Fruit fly (Drosophila melanogaster) ovary, adult (tissue): ENCODE results near the gene Or65b.

Source experiments
- CG17801 ChIP-seq: fragments of 200-800 bp; optimal IDR thresholded peaks from 2 replicates; lab custom pipeline; 2019; ENCODE audit warnings: missing biosample characterization, mild to moderate bottlenecking, missing genetic modification characterization, moderate library complexity; ENCODE audit not compliant: partially characterized antibody

Or65b gene

dm6 chr3L:6336248-6336858 lies 10.9 kb downstream of the Or65b start:
- TF ChIP-seq CG17801 (GFP tag; lab: Kevin White, UChicago) = no peak

dm6 chr3L:6338306-6338705 lies 12.9 kb downstream of the Or65b start:
- TF ChIP-seq CG17801 (GFP tag; lab: Kevin White, UChicago) = no peak

DNA sequence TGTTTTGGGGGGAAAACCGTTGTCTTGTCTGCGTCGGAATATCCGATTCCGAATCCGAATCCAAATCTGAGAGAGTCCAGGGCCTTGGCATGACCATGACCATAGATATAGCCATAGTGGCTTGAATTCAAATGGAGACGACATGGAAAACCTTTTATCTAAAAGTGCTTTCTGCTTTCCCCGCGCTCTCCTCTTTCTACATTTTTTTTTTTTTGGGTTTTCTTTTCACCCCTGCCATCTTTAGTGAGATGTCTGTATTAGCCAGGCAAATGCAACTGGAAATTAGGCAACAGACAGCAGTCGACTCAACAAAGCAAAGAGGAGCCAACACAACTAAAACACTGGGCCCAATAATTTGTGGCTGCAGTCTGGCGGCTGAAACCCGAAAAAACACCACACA lies 16.8 kb downstream of the Or65b start:
- TF ChIP-seq CG17801 (GFP tag; lab: Kevin White, UChicago) = no peak

DNA sequence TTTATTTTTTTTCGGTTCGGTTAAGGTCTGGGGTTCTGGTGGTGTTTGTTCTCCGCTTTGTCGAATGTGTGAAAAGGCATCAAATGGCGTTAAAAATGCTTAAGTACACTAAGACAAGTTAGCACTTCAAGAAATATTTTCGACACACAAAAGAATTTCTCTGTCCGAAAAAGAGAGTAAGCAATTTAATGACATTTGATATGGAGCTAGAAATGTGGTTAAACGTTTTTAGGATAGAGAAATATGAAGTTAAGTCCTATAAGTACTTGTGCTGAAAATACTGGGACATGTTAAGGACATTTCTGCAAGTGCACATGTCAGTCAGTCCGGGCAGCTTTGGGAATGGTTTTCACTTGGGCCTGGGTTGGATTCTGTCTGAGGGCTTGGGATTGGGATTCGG lies 18.8 kb downstream of the Or65b start:
- no peak for TF ChIP-seq CG17801 (GFP tag; lab: Kevin White, UChicago)

- TF ChIP-seq CG17801 (GFP tag; lab: Kevin White, UChicago) = no peak
Observed at dm6 chr3L:6348433-6348832, 23.0 kb downstream of the Or65b start.

- no peak for TF ChIP-seq CG17801 (GFP tag; lab: Kevin White, UChicago)
Observed at dm6 chr3L:6349976-6350375, 24.6 kb downstream of the Or65b start, which contains the start of gene Sfp65A. Gene Sfp65A (plus strand): TSS chr3L:6350276.

- no peak for TF ChIP-seq CG17801 (GFP tag; lab: Kevin White, UChicago)
Observed at dm6 chr3L:6352232-6352631, 26.8 kb downstream of the Or65b start, which contains the start of gene CG13300. Gene CG13300 (minus strand): TSS chr3L:6352390.

DNA sequence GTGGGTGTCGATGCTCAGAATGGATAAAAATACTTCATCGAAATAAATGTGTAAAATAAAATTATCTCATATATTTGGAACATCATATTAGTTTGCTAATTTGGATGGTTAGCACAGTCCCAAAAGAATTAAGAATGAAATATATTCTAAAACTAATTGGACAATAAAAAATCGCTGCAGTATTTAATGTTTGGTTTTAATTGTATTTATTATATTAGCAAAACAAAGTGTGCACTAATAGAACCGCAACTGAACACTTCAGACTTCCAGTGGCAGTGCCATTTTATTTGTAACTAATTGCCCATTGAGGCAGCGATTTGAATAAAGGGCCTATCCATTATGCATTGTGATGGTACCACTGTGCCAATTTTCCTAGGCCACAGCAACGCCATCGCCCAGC lies 29.6 kb downstream of the Or65b start:
- TF ChIP-seq CG17801 (GFP tag; lab: Kevin White, UChicago) = no peak

DNA sequence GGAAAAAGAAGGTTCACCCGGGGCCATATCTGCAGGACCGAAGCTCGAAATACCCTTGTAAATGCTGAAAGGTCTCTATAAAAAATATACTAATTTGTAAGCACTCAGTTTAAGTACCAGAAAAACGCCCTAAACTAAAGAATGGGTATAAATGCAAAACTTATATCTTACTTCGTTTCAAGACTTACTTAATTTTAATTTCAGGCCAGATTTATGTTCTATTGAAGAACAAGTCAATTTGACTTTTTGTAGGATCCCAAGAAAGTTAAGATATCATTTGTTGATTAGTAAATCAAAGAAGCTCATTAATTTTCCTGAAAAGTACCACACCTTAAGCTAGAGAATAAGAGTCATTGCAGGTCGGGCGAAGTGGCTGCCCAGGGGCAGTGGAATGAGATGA lies 31.7 kb downstream of the Or65b start:
- no peak for TF ChIP-seq CG17801 (GFP tag; lab: Kevin White, UChicago)

- no peak for TF ChIP-seq CG17801 (GFP tag; lab: Kevin White, UChicago)
Observed at dm6 chr3L:6358501-6358900, 33.1 kb downstream of the Or65b start.

- no peak for TF ChIP-seq CG17801 (GFP tag; lab: Kevin White, UChicago)
Observed at dm6 chr3L:6359205-6359604, 33.8 kb downstream of the Or65b start.

dm6 chr3L:6363626-6364025 lies 38.2 kb downstream of the Or65b start:
- no peak for TF ChIP-seq CG17801 (GFP tag; lab: Kevin White, UChicago)

dm6 chr3L:6364217-6364616 lies 38.8 kb downstream of the Or65b start:
- TF ChIP-seq CG17801 (GFP tag; lab: Kevin White, UChicago) = no peak

- TF ChIP-seq CG17801 (GFP tag; lab: Kevin White, UChicago) = no peak
Observed at dm6 chr3L:6366629-6367028, 41.2 kb downstream of the Or65b start.

- no peak for TF ChIP-seq CG17801 (GFP tag; lab: Kevin White, UChicago)
Observed at dm6 chr3L:6369638-6370195, 44.3 kb downstream of the Or65b start.

DNA sequence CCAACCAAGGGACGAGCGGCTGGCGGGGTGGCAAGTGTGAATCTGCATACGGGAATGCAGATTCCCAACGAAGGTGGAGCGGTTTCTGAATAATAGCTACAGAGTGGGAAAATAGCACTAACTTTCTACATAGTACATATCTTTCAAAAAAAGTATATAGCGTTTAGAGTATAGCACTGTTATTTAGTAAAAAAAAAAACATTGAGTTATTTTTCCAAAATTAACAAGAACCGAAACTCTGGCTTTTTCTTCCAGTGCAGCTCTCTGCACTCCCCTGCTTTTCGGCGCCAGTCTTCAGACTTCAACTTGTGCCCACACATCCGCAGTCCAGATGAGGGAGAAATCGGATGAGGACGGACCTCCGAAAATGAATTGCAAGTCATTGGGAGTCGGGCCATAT lies 46.0 kb downstream of the Or65b start:
- TF ChIP-seq CG17801 (GFP tag; lab: Kevin White, UChicago) = no peak
